Fruit fly (Drosophila melanogaster) whole organism, embryonic: ENCODE data around the gene Gos28.

Experiments used
- Aef1 ChIP-seq: fragments of 200-800 bp; sonication (Bioruptor generic); IDR thresholded peaks from 3 replicates; pipeline ENCODE4 v1.3.6; 2022; ENCODE audit warnings: missing biosample characterization, missing genetic modification characterization
- BtbVII ChIP-seq: fragments of 200-800 bp; sonication (Bioruptor generic); optimal IDR thresholded peaks from 3 replicates; lab custom pipeline; 2017; ENCODE audit warnings: missing biosample characterization, mild to moderate bottlenecking, missing genetic modification characterization
- CG11695 ChIP-seq: fragments of 200-800 bp; sonication (Bioruptor generic); IDR thresholded peaks from 3 replicates; pipeline ENCODE4 v1.3.6; 2022; ENCODE audit warnings: missing biosample characterization, missing genetic modification characterization
- CG11723 ChIP-seq: fragments of 200-800 bp; sonication (Bioruptor generic); optimal IDR thresholded peaks from 2 replicates; lab custom pipeline; 2017; ENCODE audit warnings: missing biosample characterization, mild to moderate bottlenecking, missing genetic modification characterization
- CG12104 ChIP-seq: fragments of 200-800 bp; sonication (Bioruptor generic); optimal IDR thresholded peaks from 3 replicates; lab custom pipeline; 2016; ENCODE audit warnings: missing biosample characterization, missing genetic modification characterization
- CG12744 ChIP-seq: fragments of 200-800 bp; sonication (Bioruptor generic); optimal IDR thresholded peaks from 2 replicates; lab custom pipeline; 2016; ENCODE audit warnings: missing biosample characterization, missing genetic modification characterization
- CG13894 ChIP-seq: fragments of 200-800 bp; sonication (Bioruptor generic); optimal IDR thresholded peaks from 3 replicates; lab custom pipeline; 2018; ENCODE audit warnings: missing biosample characterization, mild to moderate bottlenecking, missing genetic modification characterization, moderate library complexity
- CG14710 ChIP-seq: fragments of 200-800 bp; sonication (Bioruptor generic); optimal IDR thresholded peaks from 3 replicates; lab custom pipeline; 2019; ENCODE audit warnings: missing biosample characterization, mild to moderate bottlenecking, missing genetic modification characterization, moderate library complexity
- CG14965 ChIP-seq: fragments of 200-800 bp; sonication (Bioruptor generic); optimal IDR thresholded peaks from 2 replicates; lab custom pipeline; 2016; ENCODE audit warnings: missing biosample characterization, missing genetic modification characterization, borderline replicate concordance
- CG15696 ChIP-seq: fragments of 200-800 bp; sonication (Bioruptor generic); optimal IDR thresholded peaks from 2 replicates; lab custom pipeline; 2019; ENCODE audit warnings: missing biosample characterization, mild to moderate bottlenecking, missing genetic modification characterization, moderate library complexity
- CG1603 ChIP-seq: fragments of 200-800 bp; sonication (Bioruptor generic); optimal IDR thresholded peaks from 2 replicates; lab custom pipeline; 2019; ENCODE audit warnings: missing biosample characterization, mild to moderate bottlenecking, missing genetic modification characterization, moderate library complexity
- CG16815 ChIP-seq: fragments of 200-800 bp; sonication (Bioruptor generic); optimal IDR thresholded peaks from 3 replicates; lab custom pipeline; 2017; ENCODE audit warnings: missing biosample characterization, mild to moderate bottlenecking, missing genetic modification characterization
- CG17568 ChIP-seq: fragments of 200-800 bp; sonication (Bioruptor generic); optimal IDR thresholded peaks from 2 replicates; lab custom pipeline; 2018; ENCODE audit warnings: missing biosample characterization, mild to moderate bottlenecking, missing genetic modification characterization, moderate library complexity
- CG18262 ChIP-seq: fragments of 200-800 bp; optimal IDR thresholded peaks from 3 replicates; lab custom pipeline; 2019; ENCODE audit warnings: missing biosample characterization, mild to moderate bottlenecking, missing genetic modification characterization, moderate library complexity
- CG1832 ChIP-seq: fragments of 200-800 bp; sonication (Bioruptor generic); optimal IDR thresholded peaks from 2 replicates; lab custom pipeline; 2017; ENCODE audit warnings: missing biosample characterization, mild to moderate bottlenecking, missing genetic modification characterization, inconsistent platforms
- CG18619 ChIP-seq: fragments of 200-800 bp; sonication (Bioruptor generic); optimal IDR thresholded peaks from 3 replicates; lab custom pipeline; 2017; ENCODE audit warnings: missing biosample characterization, mild to moderate bottlenecking, missing genetic modification characterization
- CG2712 ChIP-seq: fragments of 200-800 bp; optimal IDR thresholded peaks from 3 replicates; lab custom pipeline; 2019; ENCODE audit warnings: missing biosample characterization, mild to moderate bottlenecking, missing genetic modification characterization, moderate library complexity
- CG4730 ChIP-seq: fragments of 200-800 bp; sonication (Bioruptor generic); IDR thresholded peaks from 2 replicates; pipeline ENCODE4 v1.3.6; 2022; ENCODE audit warnings: missing biosample characterization, missing genetic modification characterization
- CG6272 ChIP-seq: fragments of 200-800 bp; sonication (Bioruptor generic); IDR thresholded peaks from 2 replicates; pipeline ENCODE4 v1.3.6; 2022; ENCODE audit warnings: missing biosample characterization, missing genetic modification characterization
- CG6689 ChIP-seq: fragments of 200-800 bp; sonication (Bioruptor generic); IDR thresholded peaks from 2 replicates; pipeline ENCODE4 v1.3.6; 2022; ENCODE audit warnings: missing biosample characterization, missing genetic modification characterization
- CG7786 ChIP-seq: fragments of 200-800 bp; sonication (Bioruptor generic); optimal IDR thresholded peaks from 2 replicates; lab custom pipeline; 2016; ENCODE audit warnings: missing biosample characterization, missing genetic modification characterization
- Camta ChIP-seq: fragments of 200-800 bp; sonication (Bioruptor generic); optimal IDR thresholded peaks from 2 replicates; lab custom pipeline; 2016; ENCODE audit warnings: missing biosample characterization, missing genetic modification characterization
- CoRest ChIP-seq: fragments of 200-800 bp; sonication (Bioruptor generic); optimal IDR thresholded peaks from 3 replicates; lab custom pipeline; 2018; ENCODE audit warnings: missing biosample characterization, mild to moderate bottlenecking, missing genetic modification characterization, moderate library complexity
- Dbx ChIP-seq: fragments of 200-800 bp; sonication (Bioruptor generic); IDR thresholded peaks from 3 replicates; pipeline ENCODE4 v1.3.6; 2022; ENCODE audit warnings: missing biosample characterization, missing genetic modification characterization
- HLH3B ChIP-seq: fragments of 200-800 bp; sonication (Bioruptor generic); IDR thresholded peaks from 2 replicates; pipeline ENCODE4 v1.3.6; 2022; ENCODE audit warnings: missing biosample characterization, missing genetic modification characterization
- Hr51 ChIP-seq, 2 experiments: fragments of 200-800 bp; sonication (Bioruptor generic); optimal IDR thresholded peaks; 2 replicates in 1 of 2; 3 replicates in 1 of 2; lab custom pipeline; 2016 to 2018; ENCODE audit warnings: missing biosample characterization in 2 of 2, missing genetic modification characterization in 2 of 2, mild to moderate bottlenecking in 1 of 2, moderate library complexity in 1 of 2
- Jarid2 ChIP-seq: fragments of 200-800 bp; sonication (Bioruptor generic); optimal IDR thresholded peaks from 3 replicates; lab custom pipeline; 2017; ENCODE audit warnings: mild to moderate bottlenecking, missing biosample characterization, missing genetic modification reagents, missing genetic modification characterization
- Mad ChIP-seq: fragments of 200-800 bp; sonication (Bioruptor generic); optimal IDR thresholded peaks from 2 replicates; lab custom pipeline; 2016; ENCODE audit warnings: missing biosample characterization, missing genetic modification characterization
- NC2α ChIP-seq: fragments of 200-800 bp; sonication (Bioruptor generic); optimal IDR thresholded peaks from 2 replicates; lab custom pipeline; 2016; ENCODE audit warnings: missing biosample characterization, missing genetic modification characterization
- NfI ChIP-seq: fragments of 200-800 bp; sonication (Bioruptor generic); optimal IDR thresholded peaks from 3 replicates; lab custom pipeline; 2018; ENCODE audit warnings: missing biosample characterization, mild to moderate bottlenecking, missing genetic modification characterization, moderate library complexity
- Pdp1 ChIP-seq, 2 experiments: fragments of 200-800 bp; sonication (Bioruptor generic); optimal IDR thresholded peaks; 3 replicates each; lab custom pipeline; 2016; ENCODE audit warnings: missing biosample characterization in 2 of 2, missing genetic modification characterization in 2 of 2, mild to moderate bottlenecking in 1 of 2, moderate library complexity in 1 of 2
- Rfx ChIP-seq: fragments of 200-800 bp; sonication (Bioruptor generic); IDR thresholded peaks from 2 replicates; pipeline ENCODE4 v1.3.6; 2022; ENCODE audit warnings: missing biosample characterization, missing genetic modification characterization
- Sox100B ChIP-seq: fragments of 200-800 bp; sonication (Bioruptor generic); optimal IDR thresholded peaks from 3 replicates; lab custom pipeline; 2018; ENCODE audit warnings: missing biosample characterization, mild to moderate bottlenecking, missing genetic modification characterization
- Ssrp ChIP-seq: fragments of 200-800 bp; sonication (Bioruptor generic); optimal IDR thresholded peaks from 2 replicates; lab custom pipeline; 2018; ENCODE audit warnings: missing biosample characterization, mild to moderate bottlenecking, missing genetic modification characterization, moderate library complexity
- Xrp1 ChIP-seq: fragments of 200-800 bp; sonication (Bioruptor generic); IDR thresholded peaks from 2 replicates; pipeline ENCODE4 v1.3.6; 2022; ENCODE audit warnings: missing biosample characterization, missing genetic modification characterization
- aop ChIP-seq: fragments of 200-800 bp; sonication (Bioruptor generic); IDR thresholded peaks from 2 replicates; pipeline ENCODE4 v1.3.6; 2022; ENCODE audit warnings: missing biosample characterization, missing genetic modification characterization
- chn ChIP-seq: fragments of 200-800 bp; sonication (Bioruptor generic); optimal IDR thresholded peaks from 2 replicates; lab custom pipeline; 2016; ENCODE audit warnings: missing biosample characterization, missing genetic modification characterization
- gem ChIP-seq: fragments of 200-800 bp; sonication (Bioruptor generic); optimal IDR thresholded peaks from 2 replicates; lab custom pipeline; 2019; ENCODE audit warnings: missing biosample characterization, mild to moderate bottlenecking, missing genetic modification characterization, moderate library complexity
- ham ChIP-seq: fragments of 200-800 bp; sonication (Bioruptor generic); IDR thresholded peaks from 2 replicates; pipeline ENCODE4 v1.3.6; 2022; ENCODE audit warnings: missing biosample characterization, missing genetic modification characterization
- hb ChIP-seq: fragments of 200-800 bp; sonication (Bioruptor generic); IDR thresholded peaks from 3 replicates; pipeline ENCODE4 v1.3.6; 2022; ENCODE audit warnings: missing biosample characterization, missing genetic modification characterization; ENCODE audit not compliant: partially characterized antibody
- ind ChIP-seq: fragments of 200-800 bp; sonication (Bioruptor generic); optimal IDR thresholded peaks from 3 replicates; lab custom pipeline; 2016; ENCODE audit warnings: missing biosample characterization, missing genetic modification characterization
- lmd ChIP-seq: fragments of 200-800 bp; sonication (Bioruptor generic); IDR thresholded peaks from 2 replicates; pipeline ENCODE4 v1.3.6; 2022; ENCODE audit warnings: missing biosample characterization, missing genetic modification characterization
- phol ChIP-seq: fragments of 200-800 bp; sonication (Bioruptor generic); optimal IDR thresholded peaks from 3 replicates; lab custom pipeline; 2018; ENCODE audit warnings: missing biosample characterization, mild to moderate bottlenecking, missing genetic modification characterization, moderate library complexity
- scrt ChIP-seq: fragments of 200-800 bp; sonication (Bioruptor generic); optimal IDR thresholded peaks from 2 replicates; lab custom pipeline; 2018; ENCODE audit warnings: missing biosample characterization, mild to moderate bottlenecking, missing genetic modification characterization, moderate library complexity
- sisA ChIP-seq: fragments of 200-800 bp; sonication (Bioruptor generic); IDR thresholded peaks from 2 replicates; pipeline ENCODE4 v1.3.6; 2022; ENCODE audit warnings: missing biosample characterization, missing genetic modification characterization
- slbo ChIP-seq: fragments of 200-800 bp; sonication (Bioruptor generic); IDR thresholded peaks from 2 replicates; pipeline ENCODE4 v1.3.6; 2022; ENCODE audit warnings: missing biosample characterization, missing genetic modification characterization
- sob ChIP-seq: fragments of 200-800 bp; sonication (Bioruptor generic); IDR thresholded peaks from 2 replicates; pipeline ENCODE4 v1.3.6; 2022; ENCODE audit warnings: missing biosample characterization, missing genetic modification characterization
- sr ChIP-seq: fragments of 200-800 bp; sonication (Bioruptor generic); IDR thresholded peaks from 3 replicates; pipeline ENCODE4 v1.3.6; 2022; ENCODE audit warnings: missing biosample characterization, missing genetic modification characterization
- tin ChIP-seq: fragments of 200-800 bp; sonication (Bioruptor generic); optimal IDR thresholded peaks from 3 replicates; lab custom pipeline; 2016; ENCODE audit warnings: missing biosample characterization, missing genetic modification characterization
- unpg ChIP-seq: fragments of 200-800 bp; sonication (Bioruptor generic); optimal IDR thresholded peaks from 3 replicates; lab custom pipeline; 2018; ENCODE audit warnings: missing biosample characterization, mild to moderate bottlenecking, missing genetic modification characterization, moderate library complexity

The Gos28 gene

DNA sequence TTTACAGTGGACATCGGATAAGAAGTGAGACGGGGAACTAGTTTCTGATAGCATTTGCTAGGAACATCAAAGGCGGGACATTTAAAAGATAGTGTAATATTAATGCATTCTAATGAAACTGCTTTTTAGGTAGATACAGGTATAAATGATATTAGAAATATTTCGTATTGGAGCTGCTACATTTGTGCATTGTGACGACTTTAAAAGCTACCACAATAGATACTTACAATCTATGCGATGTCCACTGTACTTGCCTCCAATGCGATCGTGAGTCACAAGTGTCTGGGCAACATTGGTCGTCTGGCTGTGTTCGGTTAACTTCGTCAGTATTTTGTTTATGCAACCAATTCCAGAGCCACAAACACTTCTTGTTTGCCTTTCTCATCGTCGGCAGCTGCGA is 6.3 kb downstream of the Gos28 start:
- TF ChIP-seq scrt (no peak), CG1603 (peak; percentile 32), CG12104 (GFP tag; lab: Kevin White, UChicago) (no peak), Xrp1 (GFP tag; lab: Robert Waterston, UW) (peak; percentile 46; the same call in 1 of the 2 replicates), CG12744 (GFP tag; lab: Kevin White, UChicago) (no peak), Jarid2 (GFP tag; lab: Kevin White, UChicago) (no peak), NC2α (GFP tag; lab: Kevin White, UChicago) (no peak), ham (GFP tag; lab: Robert Waterston, UW) (no peak), ind (peak; percentile 28), gem (no peak), phol (tag; lab: Kevin White, UChicago) (peak; percentile 17), sr (GFP tag; lab: Robert Waterston, UW) (no peak), CG15696 (no peak), Aef1 (GFP tag; lab: Robert Waterston, UW) (peak; percentile 26; the same call in 1 of the 3 replicates), chn (GFP tag; lab: Kevin White, UChicago) (peak; percentile 11), CG14965 (no peak), CG6689 (GFP tag; lab: Robert Waterston, UW) (peak; percentile 18; the same call in 1 of the 2 replicates), CG11723 (no peak), NfI (GFP tag; lab: Kevin White, UChicago) (peak; percentile 0), slbo (peak; percentile 48), CG11695 (GFP tag; lab: Robert Waterston, UW) (0 out of 3 replicates have a peak, but pooled peaks have one; percentile 16), CG16815 (GFP tag; lab: Kevin White, UChicago) (no peak), CG6272 (0 out of 2 replicates have a peak, but pooled peaks have one; percentile 7), Dbx (GFP tag; lab: Robert Waterston, UW) (no peak), Pdp1 (GFP tag; optimal IDR thresholded peaks at IDR 0.05; lab: Kevin White, UChicago) (peak; percentile 24 to 86), CG18619 (GFP tag; lab: Kevin White, UChicago) (no peak), Camta (GFP tag; lab: Kevin White, UChicago) (no peak), CG13894 (tag; lab: Kevin White, UChicago) (no peak), CG7786 (GFP tag; lab: Kevin White, UChicago) (no peak), hb (GFP tag; lab: Robert Waterston, UW) (no peak), sob (peak; percentile 8; the same call in 1 of the 2 replicates), CoRest (tag; lab: Kevin White, UChicago) (peak; percentile 33), HLH3B (GFP tag; lab: Robert Waterston, UW) (0 out of 2 replicates have a peak, but pooled peaks have one; percentile 20), BtbVII (peak; percentile 33), CG1832 (no peak), Hr51 (GFP tag; optimal IDR thresholded peaks at IDR 0.05; lab: Kevin White, UChicago) (peak in 1 of 2 experiments; percentile 13), sisA (GFP tag; lab: Robert Waterston, UW) (peak; percentile 39; the same call in 1 of the 2 replicates), Mad (GFP tag; lab: Kevin White, UChicago) (no peak), Rfx (GFP tag; lab: Robert Waterston, UW) (peak; percentile 12; the same call in 1 of the 2 replicates), Sox100B (GFP tag; lab: Kevin White, UChicago) (peak; percentile 32), CG17568 (no peak), CG14710 (tag; lab: Kevin White, UChicago) (peak; percentile 7), aop (GFP tag; lab: Robert Waterston, UW) (no peak), CG4730 (GFP tag; lab: Robert Waterston, UW) (no peak), tin (GFP tag; lab: Kevin White, UChicago) (peak; percentile 12), CG18262 (tag; lab: Kevin White, UChicago) (no peak), Ssrp (peak; percentile 9), lmd (peak; percentile 34; the same call in 1 of the 2 replicates), CG2712 (tag; lab: Kevin White, UChicago) (peak; percentile 41), unpg (GFP tag; lab: Kevin White, UChicago) (peak; percentile 2)
